Fruit fly (Drosophila melanogaster): ENCODE data around the gene wkd.

Gene wkd

dm6 chr3R:11581340-11582252, at the start of gene wkd:
Gene wkd, plus strand, starts transcription at chr3R:11581576.
- no peak for TF ChIP-seq noc (tag; optimal IDR thresholded peaks at IDR 0.05)

- no peak for TF ChIP-seq noc (tag; optimal IDR thresholded peaks at IDR 0.05)
Measured at dm6 chr3R:11531893-11532292, 49.5 kb upstream of the wkd start.

DNA sequence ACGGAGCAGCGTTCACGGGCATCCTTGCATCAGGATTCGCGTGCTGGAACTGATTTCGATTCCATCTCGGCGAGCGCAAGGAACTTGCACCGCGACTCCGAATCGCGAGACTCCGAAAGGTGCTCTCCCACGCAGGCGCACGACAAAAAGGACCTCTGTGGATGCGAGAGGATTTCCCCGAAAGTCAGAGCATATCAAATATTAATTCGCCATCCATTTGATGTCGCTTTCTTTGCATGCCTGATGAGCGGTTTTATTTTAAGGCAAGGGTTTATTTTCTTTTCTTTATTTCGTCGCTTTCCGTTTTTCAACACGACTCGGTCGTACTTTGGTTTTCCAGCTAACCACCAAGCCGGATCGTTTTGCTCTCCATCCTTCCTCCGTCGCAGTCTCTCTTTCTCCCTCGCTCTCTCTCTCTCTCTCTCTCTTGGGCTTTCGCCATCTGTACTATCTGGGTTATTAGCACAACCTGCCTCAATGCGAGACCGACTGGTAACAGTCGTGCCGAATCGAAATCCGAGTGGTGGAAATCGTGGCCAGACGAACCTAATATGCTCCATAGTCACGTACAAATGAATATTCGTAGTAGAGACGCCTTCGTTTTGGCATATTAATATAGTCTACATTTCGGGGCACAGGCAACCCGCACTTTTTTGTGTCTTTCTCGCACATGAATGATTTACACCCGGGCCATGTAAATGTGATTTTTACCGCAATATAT, 38.3 kb upstream of the wkd start, which contains the start of gene dpr4:
dpr4 (minus strand) TSS at position 51 of the 721 bp plus-strand sequence.
- TF ChIP-seq noc (tag; optimal IDR thresholded peaks at IDR 0.05): no peak

DNA sequence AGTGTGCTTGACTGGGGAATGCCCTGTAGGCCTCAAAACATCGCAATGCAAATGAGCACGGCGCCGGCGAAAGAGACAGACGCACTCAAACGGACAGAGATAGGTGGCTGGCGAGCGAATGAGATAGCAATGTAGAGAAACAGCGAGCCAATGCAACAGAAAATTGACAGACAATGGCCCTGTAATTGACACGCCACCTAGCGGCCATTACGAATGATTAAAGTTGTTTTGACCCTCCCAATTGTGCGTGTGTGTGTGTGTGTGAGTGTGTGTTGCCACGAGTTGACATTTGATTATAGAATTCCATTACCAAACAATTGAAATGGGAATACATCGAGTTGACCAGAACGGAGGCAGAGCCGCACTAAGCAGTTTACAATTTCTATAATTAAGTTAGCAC, 37.2 kb upstream of the wkd start:
- no peak for TF ChIP-seq noc (tag; optimal IDR thresholded peaks at IDR 0.05)

DNA sequence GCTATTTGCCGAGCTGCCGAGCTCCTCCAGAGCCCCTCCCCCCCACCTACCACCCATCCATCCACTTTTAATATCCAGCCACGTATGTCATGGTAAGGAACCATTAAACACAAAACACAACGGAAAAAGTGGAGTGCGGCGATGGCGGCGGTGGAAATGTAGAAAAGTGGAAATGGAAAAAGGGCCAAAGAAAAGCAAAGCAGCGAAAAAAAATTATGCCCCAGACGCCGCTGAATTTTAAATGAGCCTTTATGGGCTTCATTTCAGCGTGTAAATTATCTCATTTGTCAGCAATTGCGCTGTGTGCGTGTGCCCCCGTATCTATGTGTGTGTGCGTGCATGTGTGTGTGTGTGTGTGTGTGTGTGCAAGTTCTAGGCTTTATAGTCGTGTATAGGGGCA, 30.3 kb upstream of the wkd start:
- TF ChIP-seq noc (tag; optimal IDR thresholded peaks at IDR 0.05): no peak

dm6 chr3R:11553845-11554244, 27.5 kb upstream of the wkd start, which contains the start of gene CG14708:
Gene CG14708, plus strand, starts transcription at chr3R:11554145.
- TF ChIP-seq noc (tag; optimal IDR thresholded peaks at IDR 0.05): no peak

DNA sequence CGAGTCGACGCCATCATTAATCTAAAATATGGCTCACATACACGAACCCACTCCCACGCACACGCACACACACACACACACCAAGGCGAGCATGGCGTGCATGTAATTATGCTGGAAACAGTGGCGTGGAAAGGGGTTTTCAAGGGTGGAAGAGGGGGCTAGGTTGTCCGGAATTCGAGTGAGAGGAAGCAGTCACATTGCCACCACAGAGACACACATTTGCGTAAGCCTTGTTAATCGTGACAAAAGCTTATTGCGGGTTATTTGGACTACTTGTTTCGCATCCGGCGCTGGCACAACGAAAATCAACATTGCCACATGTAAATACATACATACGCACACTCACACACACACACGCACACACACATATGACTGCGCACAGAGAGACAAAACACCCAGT, 26.4 kb upstream of the wkd start:
- TF ChIP-seq noc (tag; optimal IDR thresholded peaks at IDR 0.05): no peak

- TF ChIP-seq noc (tag; optimal IDR thresholded peaks at IDR 0.05): peak; percentile 57
Measured at dm6 chr3R:11557492-11557965, 23.8 kb upstream of the wkd start, which contains the start of gene CG10898. Gene CG10898, plus strand, starts transcription at chr3R:11557776.

DNA sequence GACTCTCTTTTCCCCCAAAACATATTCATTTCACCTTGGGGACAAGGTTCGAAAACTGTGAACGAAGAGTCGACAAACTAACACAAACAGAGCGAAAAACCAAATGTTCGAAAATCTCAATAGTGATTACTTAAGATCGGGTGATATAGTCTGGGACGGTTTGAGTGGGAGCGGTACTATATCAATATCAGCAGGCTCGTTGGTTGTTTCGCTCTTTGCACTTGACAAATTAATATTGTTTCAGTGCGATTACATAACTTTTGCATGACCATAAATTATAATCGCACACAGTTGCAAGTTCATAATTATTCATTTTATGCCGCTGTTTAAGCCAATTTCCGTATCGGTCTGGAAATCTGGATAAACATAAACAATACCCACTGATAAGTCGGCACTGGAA, 19.7 kb upstream of the wkd start:
- TF ChIP-seq noc (tag; optimal IDR thresholded peaks at IDR 0.05): no peak

- peak; percentile 96 for TF ChIP-seq noc (tag; optimal IDR thresholded peaks at IDR 0.05)
Measured at dm6 chr3R:11562326-11563109, 18.9 kb upstream of the wkd start.

- no peak for TF ChIP-seq noc (tag; optimal IDR thresholded peaks at IDR 0.05)
Measured at dm6 chr3R:11563147-11563546, 18.2 kb upstream of the wkd start.

dm6 chr3R:11564792-11565402, 16.5 kb upstream of the wkd start:
- peak; percentile 20 for TF ChIP-seq noc (tag; optimal IDR thresholded peaks at IDR 0.05)

DNA sequence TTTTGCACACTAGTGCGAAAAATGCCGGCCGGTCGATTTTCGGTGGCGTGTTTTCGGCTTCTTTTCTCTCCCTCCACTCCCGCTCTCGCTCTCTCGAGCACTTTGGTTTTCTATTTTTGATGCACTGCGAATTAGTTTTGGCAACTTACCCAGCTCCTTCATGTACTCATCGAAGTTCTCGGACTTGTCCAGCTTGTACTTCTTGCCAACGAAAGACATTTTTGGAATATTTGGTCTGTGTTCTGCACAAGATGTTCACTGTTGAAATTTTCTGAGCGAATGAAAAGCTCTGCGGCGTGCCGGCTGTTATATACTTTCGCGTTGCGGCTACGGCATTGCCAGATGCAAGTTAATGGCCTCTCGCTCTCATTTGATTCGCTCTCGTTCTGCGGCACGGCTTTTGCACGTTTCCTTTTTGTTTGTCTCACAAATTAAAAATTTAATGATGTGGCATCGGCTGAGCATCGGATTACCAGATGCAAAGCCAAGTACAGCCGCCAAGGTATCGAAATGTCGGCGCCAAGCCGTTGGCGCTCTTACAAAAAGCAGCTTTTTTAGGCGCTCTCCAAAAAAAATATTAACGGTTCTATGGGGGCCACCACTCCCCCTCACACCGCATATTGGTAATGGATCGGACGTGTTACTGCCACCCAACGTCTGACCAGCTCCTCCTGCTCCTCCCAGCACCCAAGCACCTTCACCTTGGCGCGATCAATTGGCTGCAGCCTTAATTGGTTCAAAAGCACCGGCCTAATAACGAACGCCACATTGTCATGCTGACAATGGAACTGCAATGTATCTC, 14.4 kb upstream of the wkd start, which contains the start of the genes fabp and sea:
fabp (minus strand) TSS at position 286 of the 802 bp plus-strand sequence.
sea (minus strand) TSS at position 286 of the 802 bp plus-strand sequence.
- peak; percentile 77 for TF ChIP-seq noc (tag; optimal IDR thresholded peaks at IDR 0.05)

dm6 chr3R:11568873-11569450, 12.4 kb upstream of the wkd start, which contains the start of gene Mrp4:
Gene Mrp4, plus strand, starts transcription at chr3R:11569250.
- TF ChIP-seq noc (tag; optimal IDR thresholded peaks at IDR 0.05): peak; percentile 31
